Worm (Caenorhabditis elegans) whole organism, young adult: ENCODE measurements around the gene C27C12.3.

Experiments used
- Y53G8AR.9 ChIP-seq: fragments of 200-800 bp; sonication (Bioruptor generic); conservative IDR thresholded peaks from 2 replicates; pipeline ENCODE4 v1.3.6; 2022; ENCODE audit warnings: missing genetic modification reagents, missing genetic modification characterization, missing compliant biosample characterization
- aptf-2 ChIP-seq: fragments of 200-800 bp; sonication (Bioruptor generic); conservative IDR thresholded peaks from 2 replicates; pipeline ENCODE4 v1.3.6; 2022; ENCODE audit warnings: missing genetic modification reagents, missing genetic modification characterization, missing compliant biosample characterization
- egl-18 ChIP-seq: fragments of 200-800 bp; sonication (Bioruptor generic); IDR thresholded peaks from 2 replicates; pipeline ENCODE4 v1.3.6; 2022; ENCODE audit warnings: missing genetic modification reagents, missing genetic modification characterization, missing compliant biosample characterization
- ekl-4 ChIP-seq: fragments of 200-800 bp; sonication (Bioruptor generic); IDR thresholded peaks from 2 replicates; pipeline ENCODE4 v1.3.6; 2022; ENCODE audit warnings: missing genetic modification reagents, missing genetic modification characterization, missing compliant biosample characterization
- madf-3 ChIP-seq: fragments of 200-800 bp; sonication (Bioruptor generic); IDR thresholded peaks from 2 replicates; pipeline ENCODE4 v1.3.6; 2022; ENCODE audit warnings: missing genetic modification reagents, missing genetic modification characterization, missing compliant biosample characterization
- mcd-1 ChIP-seq: fragments of 200-800 bp; sonication (Bioruptor generic); IDR thresholded peaks from 2 replicates; pipeline ENCODE4 v1.3.6; 2022; ENCODE audit warnings: missing genetic modification reagents, missing genetic modification characterization, missing compliant biosample characterization
- nhr-80 ChIP-seq: sonication (generic microtip); optimal IDR thresholded peaks from 2 replicates; lab custom pipeline; 2016; ENCODE audit warnings: missing genetic modification characterization, missing compliant biosample characterization
- xnd-1 ChIP-seq: sonication (generic microtip); optimal IDR thresholded peaks from 2 replicates; lab custom pipeline; 2016; ENCODE audit warnings: missing genotype, missing genetic modification reagents, missing genetic modification characterization, missing compliant biosample characterization
- zim-3 ChIP-seq: sonication (generic microtip); optimal IDR thresholded peaks from 2 replicates; lab custom pipeline; 2017; ENCODE audit warnings: mild to moderate bottlenecking, missing genetic modification characterization, moderate library complexity, missing compliant biosample characterization

Gene C27C12.3

DNA sequence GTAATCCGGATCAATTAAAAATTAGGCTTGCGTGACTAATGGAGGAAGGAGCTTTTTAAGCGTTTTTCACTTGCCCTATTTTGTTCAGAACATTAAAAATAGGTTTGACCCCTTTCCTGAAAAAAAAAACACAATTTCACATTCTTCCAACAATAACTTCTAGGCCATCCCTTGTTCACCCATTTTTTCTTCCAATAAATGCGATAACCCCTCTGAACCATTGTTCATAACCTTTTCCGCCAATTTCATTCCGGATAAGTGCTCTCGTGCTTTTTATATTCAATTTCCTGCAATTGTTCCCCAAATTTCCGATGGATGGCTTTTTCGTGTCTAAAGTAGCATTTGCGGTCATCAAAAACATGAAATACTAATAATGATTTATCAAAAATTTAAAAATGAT is 50.2 kb downstream of the C27C12.3 start (continued):
- TF ChIP-seq ekl-4 (GFP tag; lab: Robert Waterston, UW) (no peak), nhr-80 (tag; lab: Kevin White, UChicago) (no peak), xnd-1 (tag; lab: Kevin White, UChicago) (no peak), aptf-2 (GFP tag; lab: Robert Waterston, UW) (no peak), Y53G8AR.9 (GFP tag; lab: Robert Waterston, UW) (0 out of 2 replicates have a peak, but pooled peaks have one; percentile 13), mcd-1 (no peak), egl-18 (no peak), madf-3 (GFP tag; lab: Robert Waterston, UW) (0 out of 2 replicates have a peak, but pooled peaks have one; percentile 13), zim-3 (peak; percentile 23)
